Fruit fly (Drosophila melanogaster) whole organism, embryonic: ENCODE data around the gene CG11164.
A peak's percentile ranks its signal among the peaks of the same experiment; 100 is the strongest.

Source experiments
- ATbp ChIP-seq: fragments of 200-800 bp; sonication (Bioruptor generic); optimal IDR thresholded peaks from 2 replicates; lab custom pipeline; 2017; ENCODE audit warnings: missing biosample characterization, mild to moderate bottlenecking, missing genetic modification characterization, missing genetic modification reagents
- Asciz ChIP-seq: fragments of 200-800 bp; sonication (Bioruptor generic); optimal IDR thresholded peaks from 2 replicates; lab custom pipeline; 2017; ENCODE audit warnings: missing biosample characterization, mild to moderate bottlenecking, missing genetic modification characterization, missing genetic modification reagents
- Atf6 ChIP-seq: fragments of 200-800 bp; sonication (Bioruptor generic); IDR thresholded peaks from 2 replicates; pipeline ENCODE4 v1.3.6; 2022; ENCODE audit warnings: missing biosample characterization, missing genetic modification characterization
- B-H2 ChIP-seq: fragments of 200-800 bp; sonication (Bioruptor generic); optimal IDR thresholded peaks from 2 replicates; lab custom pipeline; 2018; ENCODE audit warnings: missing biosample characterization, mild to moderate bottlenecking, missing genetic modification characterization
- CG10209 ChIP-seq: fragments of 200-800 bp; sonication (Bioruptor generic); optimal IDR thresholded peaks from 3 replicates; lab custom pipeline; 2017; ENCODE audit warnings: missing biosample characterization, mild to moderate bottlenecking, missing genetic modification characterization, missing genetic modification reagents
- CG12299 ChIP-seq: fragments of 200-800 bp; sonication (Bioruptor generic); optimal IDR thresholded peaks from 2 replicates; lab custom pipeline; 2018; ENCODE audit warnings: missing biosample characterization, mild to moderate bottlenecking, missing genetic modification characterization
- CG12744 ChIP-seq: fragments of 200-800 bp; sonication (Bioruptor generic); optimal IDR thresholded peaks from 2 replicates; lab custom pipeline; 2016; ENCODE audit warnings: missing biosample characterization, missing genetic modification characterization
- CG12769 ChIP-seq: fragments of 200-800 bp; sonication (Bioruptor generic); optimal IDR thresholded peaks from 2 replicates; lab custom pipeline; 2019; ENCODE audit warnings: missing biosample characterization, mild to moderate bottlenecking, missing genetic modification characterization, moderate library complexity
- CG13296 ChIP-seq: fragments of 200-800 bp; sonication (Bioruptor generic); optimal IDR thresholded peaks from 3 replicates; lab custom pipeline; 2018; ENCODE audit warnings: missing biosample characterization, mild to moderate bottlenecking, missing genetic modification characterization
- CG13624 ChIP-seq: fragments of 200-800 bp; sonication (Bioruptor generic); optimal IDR thresholded peaks from 2 replicates; lab custom pipeline; 2016; ENCODE audit warnings: missing biosample characterization, missing genetic modification characterization
- CG13894 ChIP-seq: fragments of 200-800 bp; sonication (Bioruptor generic); optimal IDR thresholded peaks from 3 replicates; lab custom pipeline; 2018; ENCODE audit warnings: missing biosample characterization, mild to moderate bottlenecking, missing genetic modification characterization, moderate library complexity
- CG15011 ChIP-seq: fragments of 200-800 bp; sonication (Bioruptor generic); optimal IDR thresholded peaks from 3 replicates; lab custom pipeline; 2018; ENCODE audit warnings: missing biosample characterization, mild to moderate bottlenecking, missing genetic modification characterization
- CG15269 ChIP-seq: fragments of 200-800 bp; sonication (Bioruptor generic); optimal IDR thresholded peaks from 2 replicates; lab custom pipeline; 2018; ENCODE audit warnings: missing biosample characterization, mild to moderate bottlenecking, missing genetic modification characterization, moderate library complexity
- CG15514 ChIP-seq: fragments of 200-800 bp; sonication (Bioruptor generic); optimal IDR thresholded peaks from 3 replicates; lab custom pipeline; 2017; ENCODE audit warnings: missing biosample characterization, missing genetic modification characterization, mild to moderate bottlenecking, moderate library complexity, missing genetic modification reagents
- CG17359 ChIP-seq: fragments of 200-800 bp; sonication (Bioruptor generic); optimal IDR thresholded peaks from 3 replicates; lab custom pipeline; 2018; ENCODE audit warnings: missing biosample characterization, mild to moderate bottlenecking, missing genetic modification characterization, moderate library complexity
- CG1792 ChIP-seq: fragments of 200-800 bp; sonication (Bioruptor generic); optimal IDR thresholded peaks from 2 replicates; lab custom pipeline; 2016; ENCODE audit warnings: missing biosample characterization, missing genetic modification characterization
- CG1832 ChIP-seq: fragments of 200-800 bp; sonication (Bioruptor generic); optimal IDR thresholded peaks from 2 replicates; lab custom pipeline; 2017; ENCODE audit warnings: missing biosample characterization, mild to moderate bottlenecking, missing genetic modification characterization, inconsistent platforms
- CG18599 ChIP-seq: fragments of 200-800 bp; sonication (Bioruptor generic); optimal IDR thresholded peaks from 3 replicates; lab custom pipeline; 2017; ENCODE audit warnings: missing biosample characterization, missing genetic modification characterization, mild to moderate bottlenecking, moderate library complexity, missing genetic modification reagents
- CG2678 ChIP-seq: fragments of 200-800 bp; sonication (Bioruptor generic); optimal IDR thresholded peaks from 3 replicates; lab custom pipeline; 2019; ENCODE audit warnings: missing biosample characterization, mild to moderate bottlenecking, missing genetic modification characterization, moderate library complexity
- CG3847 ChIP-seq: fragments of 200-800 bp; sonication (Bioruptor generic); IDR thresholded peaks from 2 replicates; pipeline ENCODE4 v1.3.6; 2022; ENCODE audit warnings: missing biosample characterization, missing genetic modification characterization
- CG4328 ChIP-seq: fragments of 200-800 bp; sonication (Bioruptor generic); optimal IDR thresholded peaks from 3 replicates; lab custom pipeline; 2017; ENCODE audit warnings: missing biosample characterization, missing genetic modification reagents, missing genetic modification characterization
- CG4854 ChIP-seq: fragments of 200-800 bp; sonication (Bioruptor generic); optimal IDR thresholded peaks from 2 replicates; lab custom pipeline; 2016; ENCODE audit warnings: missing biosample characterization, missing genetic modification characterization, inconsistent platforms
- CG6854 ChIP-seq: fragments of 200-800 bp; sonication (Bioruptor generic); optimal IDR thresholded peaks from 3 replicates; lab custom pipeline; 2017; ENCODE audit warnings: missing biosample characterization, mild to moderate bottlenecking, missing genetic modification characterization
- CG7372 ChIP-seq: fragments of 200-800 bp; sonication (Bioruptor generic); IDR thresholded peaks from 2 replicates; pipeline ENCODE4 v1.3.6; 2022; ENCODE audit warnings: missing biosample characterization, missing genetic modification characterization
- CG8281 ChIP-seq: fragments of 200-800 bp; sonication (Bioruptor generic); optimal IDR thresholded peaks from 2 replicates; lab custom pipeline; 2018; ENCODE audit warnings: missing biosample characterization, mild to moderate bottlenecking, missing genetic modification characterization, moderate library complexity
- Dad ChIP-seq: fragments of 200-800 bp; sonication (Bioruptor generic); optimal IDR thresholded peaks from 3 replicates; lab custom pipeline; 2016; ENCODE audit warnings: missing biosample characterization, missing genetic modification characterization
- Doc3 ChIP-seq: fragments of 200-800 bp; sonication (Bioruptor generic); IDR thresholded peaks from 3 replicates; pipeline ENCODE4 v1.3.6; 2022; ENCODE audit warnings: missing biosample characterization, missing genetic modification characterization; ENCODE audit not compliant: partially characterized antibody
- Fer1 ChIP-seq: fragments of 200-800 bp; sonication (Bioruptor generic); optimal IDR thresholded peaks from 2 replicates; lab custom pipeline; 2017; ENCODE audit warnings: missing biosample characterization, mild to moderate bottlenecking, missing genetic modification characterization
- HmgZ ChIP-seq: fragments of 200-800 bp; sonication (Bioruptor generic); optimal IDR thresholded peaks from 2 replicates; lab custom pipeline; 2018; ENCODE audit warnings: missing biosample characterization, mild to moderate bottlenecking, missing genetic modification characterization
- MESR4 ChIP-seq: fragments of 200-800 bp; sonication (Bioruptor generic); optimal IDR thresholded peaks from 2 replicates; lab custom pipeline; 2018; ENCODE audit warnings: missing biosample characterization, mild to moderate bottlenecking, missing genetic modification characterization, moderate library complexity
- MTF-1 ChIP-seq: fragments of 200-800 bp; sonication (Bioruptor generic); optimal IDR thresholded peaks from 2 replicates; lab custom pipeline; 2018; ENCODE audit warnings: missing biosample characterization, mild to moderate bottlenecking, missing genetic modification characterization, borderline replicate concordance
- Med ChIP-seq: fragments of 200-800 bp; sonication (Bioruptor generic); peaks from one replicate; lab custom pipeline; 2016; ENCODE audit warnings: missing biosample characterization, missing genetic modification characterization, mild to moderate bottlenecking, inconsistent platforms, moderate library complexity
- PHDP ChIP-seq: fragments of 200-800 bp; sonication (Bioruptor generic); optimal IDR thresholded peaks from 3 replicates; lab custom pipeline; 2018; ENCODE audit warnings: missing biosample characterization, mild to moderate bottlenecking, missing genetic modification characterization, moderate library complexity
- Rfx ChIP-seq: fragments of 200-800 bp; sonication (Bioruptor generic); IDR thresholded peaks from 2 replicates; pipeline ENCODE4 v1.3.6; 2022; ENCODE audit warnings: missing biosample characterization, missing genetic modification characterization
- Xrp1 ChIP-seq: fragments of 200-800 bp; sonication (Bioruptor generic); IDR thresholded peaks from 2 replicates; pipeline ENCODE4 v1.3.6; 2022; ENCODE audit warnings: missing biosample characterization, missing genetic modification characterization
- caup ChIP-seq: fragments of 200-800 bp; sonication (Bioruptor generic); optimal IDR thresholded peaks from 3 replicates; lab custom pipeline; 2017; ENCODE audit warnings: missing biosample characterization, mild to moderate bottlenecking, missing genetic modification characterization, moderate library complexity; ENCODE audit not compliant: severe bottlenecking
- crc ChIP-seq: fragments of 200-800 bp; sonication (Bioruptor generic); optimal IDR thresholded peaks from 2 replicates; lab custom pipeline; 2016; ENCODE audit warnings: missing biosample characterization, missing genetic modification characterization
- exex ChIP-seq: fragments of 200-800 bp; sonication (Bioruptor generic); optimal IDR thresholded peaks from 4 replicates; lab custom pipeline; 2018; ENCODE audit warnings: missing biosample characterization, mild to moderate bottlenecking, missing genetic modification characterization, moderate library complexity
- fd102C ChIP-seq: fragments of 200-800 bp; sonication (Bioruptor generic); optimal IDR thresholded peaks from 2 replicates; lab custom pipeline; 2018; ENCODE audit warnings: missing biosample characterization, mild to moderate bottlenecking, missing genetic modification characterization, moderate library complexity
- gsb-n ChIP-seq: fragments of 200-800 bp; sonication (Bioruptor generic); optimal IDR thresholded peaks from 3 replicates; lab custom pipeline; 2018; ENCODE audit warnings: missing biosample characterization, mild to moderate bottlenecking, missing genetic modification characterization
- nau ChIP-seq: fragments of 200-800 bp; sonication (Bioruptor generic); optimal IDR thresholded peaks from 3 replicates; lab custom pipeline; 2017; ENCODE audit warnings: missing biosample characterization, mild to moderate bottlenecking, missing genetic modification characterization, missing genetic modification reagents
- odd ChIP-seq: fragments of 200-800 bp; sonication (Bioruptor generic); optimal IDR thresholded peaks from 2 replicates; lab custom pipeline; 2017; ENCODE audit warnings: missing biosample characterization, mild to moderate bottlenecking, missing genetic modification characterization
- pfk ChIP-seq: fragments of 200-800 bp; sonication (Bioruptor generic); optimal IDR thresholded peaks from 2 replicates; lab custom pipeline; 2018; ENCODE audit warnings: missing biosample characterization, mild to moderate bottlenecking, missing genetic modification characterization, moderate library complexity
- scrt ChIP-seq: fragments of 200-800 bp; sonication (Bioruptor generic); optimal IDR thresholded peaks from 2 replicates; lab custom pipeline; 2018; ENCODE audit warnings: missing biosample characterization, mild to moderate bottlenecking, missing genetic modification characterization, moderate library complexity
- sens ChIP-seq: fragments of 200-800 bp; sonication (Bioruptor generic); peaks from one replicate; lab custom pipeline; 2016; ENCODE audit warnings: missing biosample characterization, missing genetic modification characterization
- slbo ChIP-seq: fragments of 200-800 bp; sonication (Bioruptor generic); IDR thresholded peaks from 2 replicates; pipeline ENCODE4 v1.3.6; 2022; ENCODE audit warnings: missing biosample characterization, missing genetic modification characterization
- sr ChIP-seq: fragments of 200-800 bp; sonication (Bioruptor generic); IDR thresholded peaks from 3 replicates; pipeline ENCODE4 v1.3.6; 2022; ENCODE audit warnings: missing biosample characterization, missing genetic modification characterization
- unc-4 ChIP-seq: fragments of 200-800 bp; sonication (Bioruptor generic); IDR thresholded peaks from 2 replicates; pipeline ENCODE4 v1.3.6; 2022; ENCODE audit warnings: missing biosample characterization, missing genetic modification characterization; ENCODE audit not compliant: partially characterized antibody

Gene CG11164

DNA sequence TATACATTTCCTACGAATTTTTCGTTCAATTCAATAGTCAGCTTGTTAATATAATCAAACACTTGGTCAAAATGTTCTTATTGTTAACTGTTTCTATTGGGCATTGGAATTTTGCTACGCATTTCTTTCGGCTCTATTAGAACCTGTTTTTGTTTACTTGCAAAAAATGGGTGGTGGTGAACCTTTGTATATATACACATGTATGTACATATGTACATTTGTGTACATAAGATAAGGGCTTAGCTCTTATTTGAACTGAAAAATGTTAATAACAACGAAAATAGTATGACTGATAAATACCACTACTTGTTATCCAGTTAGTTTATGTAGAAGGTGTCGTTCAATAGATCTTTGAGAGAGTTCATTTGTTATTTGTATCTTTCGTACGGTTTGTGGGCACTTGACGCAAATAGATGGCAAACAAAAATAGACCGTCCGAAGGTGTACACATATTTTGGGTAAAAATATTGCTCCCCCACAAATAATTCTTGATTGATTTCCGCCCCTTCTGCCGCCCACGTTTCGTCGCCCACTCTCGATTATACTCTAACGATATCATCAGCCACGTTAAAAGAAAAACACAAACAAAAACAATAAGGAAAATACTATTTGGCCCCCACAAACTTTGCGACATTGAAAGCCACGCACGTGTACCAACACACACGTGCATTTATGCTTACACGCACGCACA is 41.8 kb upstream of the CG11164 start (continued):
- TF ChIP-seq CG4328, result peak; percentile 29
- peak; percentile 89 for TF ChIP-seq sr (GFP tag; lab: Robert Waterston, UW)
- TF ChIP-seq CG15514, result peak; percentile 57
- peak; percentile 71 for TF ChIP-seq Fer1 (GFP tag; lab: Kevin White, UChicago)
- TF ChIP-seq crc (GFP tag; lab: Kevin White, UChicago), result no peak
- no peak for TF ChIP-seq MESR4 (GFP tag; lab: Kevin White, UChicago)
- TF ChIP-seq CG15269, result peak; percentile 22
- TF ChIP-seq unc-4, result no peak
- peak; percentile 15 for TF ChIP-seq CG12744 (GFP tag; lab: Kevin White, UChicago)
- TF ChIP-seq CG8281 (tag; lab: Kevin White, UChicago), result peak; percentile 7
- TF ChIP-seq CG10209 (GFP tag; lab: Kevin White, UChicago), result peak; percentile 49
- TF ChIP-seq slbo (GFP tag; lab: Robert Waterston, UW), result no peak
- peak; percentile 26 for TF ChIP-seq scrt (GFP tag; lab: Kevin White, UChicago)
- TF ChIP-seq CG1792 (GFP tag; lab: Kevin White, UChicago), result peak; percentile 0
- TF ChIP-seq Asciz (GFP tag; lab: Kevin White, UChicago), result peak; percentile 49
- TF ChIP-seq odd (GFP tag; lab: Kevin White, UChicago), result no peak
- no peak for TF ChIP-seq Dad (GFP tag; lab: Kevin White, UChicago)
- peak; percentile 34 for TF ChIP-seq nau (GFP tag; lab: Kevin White, UChicago)
- TF ChIP-seq CG13296, result peak; percentile 33
- TF ChIP-seq CG12299, result peak; percentile 55
- TF ChIP-seq MTF-1 (GFP tag; lab: Kevin White, UChicago), result peak; percentile 3
- peak; percentile 62 for TF ChIP-seq Med (GFP tag; lab: Kevin White, UChicago)
- TF ChIP-seq CG7372 (GFP tag; lab: Robert Waterston, UW), result no peak
- peak; percentile 10 for TF ChIP-seq CG13624 (GFP tag; lab: Kevin White, UChicago)
- no peak for TF ChIP-seq CG3847 (GFP tag; lab: Robert Waterston, UW)
- TF ChIP-seq CG13894 (tag; lab: Kevin White, UChicago), result peak; percentile 71
- TF ChIP-seq PHDP (tag; lab: Kevin White, UChicago), result peak; percentile 48
- TF ChIP-seq CG18599 (GFP tag; lab: Kevin White, UChicago), result peak; percentile 69
- TF ChIP-seq CG2678 (tag; lab: Kevin White, UChicago), result peak; percentile 75
- peak; percentile 67; the same call in 1 of the 2 replicates for TF ChIP-seq Atf6 (GFP tag; lab: Robert Waterston, UW)
- peak; percentile 16 for TF ChIP-seq exex
- peak; percentile 9 for TF ChIP-seq CG4854 (GFP tag; lab: Kevin White, UChicago)
- no peak for TF ChIP-seq CG1832
- TF ChIP-seq gsb-n (tag; lab: Kevin White, UChicago), result no peak
- TF ChIP-seq sens (GFP tag; lab: Kevin White, UChicago), result peak; percentile 80
- TF ChIP-seq ATbp, result peak; percentile 32
- peak; percentile 57 for TF ChIP-seq fd102C (GFP tag; lab: Kevin White, UChicago)
- peak; percentile 36; the same call in 1 of the 2 replicates for TF ChIP-seq Rfx (GFP tag; lab: Robert Waterston, UW)
- peak; percentile 36 for TF ChIP-seq Xrp1
- no peak for TF ChIP-seq Doc3 (GFP tag; lab: Robert Waterston, UW)
- TF ChIP-seq HmgZ (tag; lab: Kevin White, UChicago), result peak; percentile 46
- peak; percentile 77 for TF ChIP-seq B-H2
- no peak for TF ChIP-seq CG6854 (GFP tag; lab: Kevin White, UChicago)
- peak; percentile 49 for TF ChIP-seq CG12769 (tag; lab: Kevin White, UChicago)
- peak; percentile 73 for TF ChIP-seq caup (GFP tag; lab: Kevin White, UChicago)
- peak; percentile 27 for TF ChIP-seq CG17359
- TF ChIP-seq CG15011 (GFP tag; lab: Kevin White, UChicago), result peak; percentile 64
- peak; percentile 23 for TF ChIP-seq pfk (GFP tag; lab: Kevin White, UChicago)
